Fruit fly (Drosophila melanogaster) whole organism, adult: ENCODE results near the gene Pak3.

Experiments used
- CG11617 ChIP-seq: fragments of 200-800 bp; sonication (Bioruptor generic); optimal IDR thresholded peaks from 2 replicates; lab custom pipeline; 2017; ENCODE audit warnings: mild to moderate bottlenecking, missing biosample characterization, missing genetic modification reagents, missing genetic modification characterization
- CG12768 ChIP-seq: fragments of 200-800 bp; sonication (Bioruptor generic); optimal IDR thresholded peaks from 2 replicates; lab custom pipeline; 2017; ENCODE audit warnings: missing biosample characterization, missing genetic modification characterization, mild to moderate bottlenecking, moderate library complexity, missing genetic modification reagents
- CG14711 ChIP-seq: fragments of 200-800 bp; sonication (Bioruptor generic); optimal IDR thresholded peaks from 2 replicates; lab custom pipeline; 2018; ENCODE audit warnings: missing biosample characterization, mild to moderate bottlenecking, missing genetic modification characterization, moderate library complexity
- CG1620 ChIP-seq: fragments of 200-800 bp; sonication (Bioruptor generic); optimal IDR thresholded peaks from 2 replicates; lab custom pipeline; 2016; ENCODE audit warnings: missing biosample characterization, missing genetic modification characterization
- CG33017 ChIP-seq: fragments of 200-800 bp; sonication (Bioruptor generic); optimal IDR thresholded peaks from 2 replicates; lab custom pipeline; 2018; ENCODE audit warnings: missing biosample characterization, mild to moderate bottlenecking, missing genetic modification characterization, moderate library complexity
- CG5204 ChIP-seq: fragments of 200-800 bp; sonication (Bioruptor generic); optimal IDR thresholded peaks from 2 replicates; lab custom pipeline; 2016; ENCODE audit warnings: missing biosample characterization, missing genetic modification characterization
- CG7045 ChIP-seq: fragments of 200-800 bp; sonication (Bioruptor generic); optimal IDR thresholded peaks from 2 replicates; lab custom pipeline; 2017; ENCODE audit warnings: missing biosample characterization, mild to moderate bottlenecking, missing genetic modification characterization
- CG7101 ChIP-seq: fragments of 200-800 bp; sonication (Bioruptor generic); optimal IDR thresholded peaks from 2 replicates; lab custom pipeline; 2018; ENCODE audit warnings: missing biosample characterization, mild to moderate bottlenecking, missing genetic modification characterization, moderate library complexity
- Clk ChIP-seq: fragments of 200-800 bp; sonication (Bioruptor generic); optimal IDR thresholded peaks from 2 replicates; lab custom pipeline; 2017; ENCODE audit warnings: missing biosample characterization, missing genetic modification characterization
- Crg-1 ChIP-seq: fragments of 200-800 bp; sonication (Bioruptor generic); optimal IDR thresholded peaks from 2 replicates; lab custom pipeline; 2016; ENCODE audit warnings: missing biosample characterization, missing genetic modification characterization
- Hr96 ChIP-seq: fragments of 200-800 bp; sonication (Bioruptor generic); optimal IDR thresholded peaks from 2 replicates; lab custom pipeline; 2016; ENCODE audit warnings: missing biosample characterization, missing genetic modification characterization
- Mnt ChIP-seq: fragments of 200-800 bp; sonication (Bioruptor generic); optimal IDR thresholded peaks from 2 replicates; lab custom pipeline; 2016; ENCODE audit warnings: missing biosample characterization, mild to moderate bottlenecking, missing genetic modification characterization
- bab1 ChIP-seq: fragments of 200-800 bp; sonication (Bioruptor generic); optimal IDR thresholded peaks from 3 replicates; lab custom pipeline; 2019; ENCODE audit warnings: missing biosample characterization, mild to moderate bottlenecking, missing genetic modification characterization, moderate library complexity
- cic ChIP-seq: fragments of 200-800 bp; sonication (Bioruptor generic); optimal IDR thresholded peaks from 2 replicates; lab custom pipeline; 2017; ENCODE audit warnings: missing biosample characterization, mild to moderate bottlenecking, missing genetic modification characterization, moderate library complexity
- cnc ChIP-seq, 2 experiments: fragments of >200 bp; optimal IDR thresholded peaks; 2 replicates each; lab custom pipeline; 2017
- kay ChIP-seq: fragments of 200-800 bp; sonication (Bioruptor generic); peaks from one replicate; lab custom pipeline; 2016; ENCODE audit warnings: missing biosample characterization, missing genetic modification characterization, borderline replicate concordance
- ovo ChIP-seq: fragments of 200-800 bp; sonication (Bioruptor generic); optimal IDR thresholded peaks from 2 replicates; lab custom pipeline; 2016; ENCODE audit warnings: missing biosample characterization, missing genetic modification characterization
- pad ChIP-seq: fragments of 200-800 bp; sonication (Bioruptor generic); optimal IDR thresholded peaks from 3 replicates; lab custom pipeline; 2017; ENCODE audit warnings: missing biosample characterization, missing genetic modification characterization, mild to moderate bottlenecking, moderate library complexity, missing genetic modification reagents
- tj ChIP-seq: fragments of 200-800 bp; sonication (Bioruptor generic); optimal IDR thresholded peaks from 3 replicates; lab custom pipeline; 2017; ENCODE audit warnings: missing biosample characterization, mild to moderate bottlenecking, missing genetic modification characterization, moderate library complexity
- toe ChIP-seq: fragments of 200-800 bp; sonication (Bioruptor generic); optimal IDR thresholded peaks from 2 replicates; lab custom pipeline; 2016; ENCODE audit warnings: missing biosample characterization, missing genetic modification characterization

The Pak3 gene

DNA sequence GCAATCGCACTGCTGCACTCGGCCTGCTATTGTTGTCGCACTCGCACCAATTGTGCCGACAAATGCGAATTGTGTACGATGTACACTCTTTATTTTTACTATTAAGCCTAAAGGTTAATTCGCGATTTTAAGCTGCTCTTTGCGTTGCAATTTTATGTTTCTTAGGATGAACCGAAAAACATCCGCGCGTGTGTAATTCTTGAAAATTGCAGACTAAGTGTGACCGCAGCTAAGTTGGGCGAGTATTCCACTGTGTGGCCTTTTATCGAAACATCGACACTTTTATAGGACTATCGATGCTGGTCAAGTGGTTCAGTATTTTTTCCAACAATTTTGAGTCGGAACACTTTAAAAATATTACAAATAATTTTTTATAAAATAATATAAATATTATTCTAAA lies at the start of gene Pak3:
TSS of gene Pak3 (minus strand) at position 225 of the 400 bp plus-strand sequence.
- TF ChIP-seq bab1 (GFP tag; lab: Kevin White, UChicago) (peak; percentile 66), cnc (optimal IDR thresholded peaks at IDR 0.05; lab: Kevin White, UChicago) (no peak), kay (peak; percentile 44), CG14711 (tag; lab: Kevin White, UChicago) (peak; percentile 18), CG1620 (GFP tag; lab: Kevin White, UChicago) (peak; percentile 9), Mnt (GFP tag; lab: Kevin White, UChicago) (no peak), CG7101 (tag; lab: Kevin White, UChicago) (peak; percentile 22), pad (GFP tag; lab: Kevin White, UChicago) (no peak), toe (GFP tag; lab: Kevin White, UChicago) (no peak), Hr96 (GFP tag; lab: Kevin White, UChicago) (no peak), CG33017 (tag; lab: Kevin White, UChicago) (peak; percentile 9), CG12768 (GFP tag; lab: Kevin White, UChicago) (no peak), Crg-1 (no peak)

DNA sequence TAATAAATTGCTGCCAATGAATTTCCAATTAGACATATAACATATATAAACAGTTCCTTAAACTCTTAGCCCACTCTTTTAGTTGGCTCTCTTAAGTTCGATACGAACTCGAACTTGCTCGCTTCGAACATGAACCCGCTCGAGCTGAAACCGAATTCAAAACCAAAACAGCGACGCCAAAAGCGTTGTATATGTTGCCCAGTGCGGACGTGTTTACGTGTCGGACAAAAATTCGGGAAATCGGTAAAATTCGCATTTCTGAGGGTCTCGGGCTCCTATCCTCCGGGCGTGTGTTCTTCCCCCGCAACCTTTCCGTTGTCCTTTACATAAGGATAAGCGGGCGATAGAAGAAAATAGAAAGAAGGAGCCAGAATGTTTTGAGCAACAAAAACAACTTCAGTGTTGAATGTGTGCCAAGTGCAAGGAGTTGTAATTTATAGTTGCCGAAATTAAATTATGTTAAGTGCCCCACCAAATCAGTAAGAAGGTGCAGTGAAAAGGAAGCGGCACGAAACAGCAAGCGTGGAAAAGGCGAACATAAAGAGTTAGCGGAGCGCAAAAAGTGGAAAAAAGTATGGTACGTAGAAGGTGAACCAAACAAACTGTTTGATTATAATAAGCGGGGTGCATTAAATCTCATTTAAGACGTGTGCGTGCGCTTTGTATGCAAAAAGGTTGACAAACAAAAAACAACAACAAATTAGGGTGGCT lies 49.1 kb upstream of the Pak3 start, which contains the start of gene CG42342:
TSS of gene CG42342 (plus strand) at position 176 of the 711 bp plus-strand sequence.
- no peak for TF ChIP-seq Mnt (GFP tag; lab: Kevin White, UChicago)
- TF ChIP-seq tj (GFP tag; lab: Kevin White, UChicago) = no peak
- no peak for TF ChIP-seq CG7045 (GFP tag; lab: Kevin White, UChicago)
- no peak for TF ChIP-seq CG14711 (tag; lab: Kevin White, UChicago)
- TF ChIP-seq pad (GFP tag; lab: Kevin White, UChicago) = no peak
- no peak for TF ChIP-seq kay
- TF ChIP-seq CG7101 (tag; lab: Kevin White, UChicago) = no peak
- TF ChIP-seq CG12768 (GFP tag; lab: Kevin White, UChicago) = no peak
- TF ChIP-seq Hr96 (GFP tag; lab: Kevin White, UChicago) = no peak
- TF ChIP-seq CG1620 (GFP tag; lab: Kevin White, UChicago) = no peak
- no peak for TF ChIP-seq Crg-1
- no peak for TF ChIP-seq cnc (optimal IDR thresholded peaks at IDR 0.05; lab: Kevin White, UChicago)
- TF ChIP-seq cic (GFP tag; lab: Kevin White, UChicago) = no peak
- no peak for TF ChIP-seq Clk (GFP tag; lab: Kevin White, UChicago)
- no peak for TF ChIP-seq ovo (GFP tag; lab: Kevin White, UChicago)
- no peak for TF ChIP-seq CG11617 (GFP tag; lab: Kevin White, UChicago)
- no peak for TF ChIP-seq CG5204 (GFP tag; lab: Kevin White, UChicago)
- TF ChIP-seq bab1 (GFP tag; lab: Kevin White, UChicago) = no peak
- no peak for TF ChIP-seq toe (GFP tag; lab: Kevin White, UChicago)
- TF ChIP-seq CG33017 (tag; lab: Kevin White, UChicago) = no peak

DNA sequence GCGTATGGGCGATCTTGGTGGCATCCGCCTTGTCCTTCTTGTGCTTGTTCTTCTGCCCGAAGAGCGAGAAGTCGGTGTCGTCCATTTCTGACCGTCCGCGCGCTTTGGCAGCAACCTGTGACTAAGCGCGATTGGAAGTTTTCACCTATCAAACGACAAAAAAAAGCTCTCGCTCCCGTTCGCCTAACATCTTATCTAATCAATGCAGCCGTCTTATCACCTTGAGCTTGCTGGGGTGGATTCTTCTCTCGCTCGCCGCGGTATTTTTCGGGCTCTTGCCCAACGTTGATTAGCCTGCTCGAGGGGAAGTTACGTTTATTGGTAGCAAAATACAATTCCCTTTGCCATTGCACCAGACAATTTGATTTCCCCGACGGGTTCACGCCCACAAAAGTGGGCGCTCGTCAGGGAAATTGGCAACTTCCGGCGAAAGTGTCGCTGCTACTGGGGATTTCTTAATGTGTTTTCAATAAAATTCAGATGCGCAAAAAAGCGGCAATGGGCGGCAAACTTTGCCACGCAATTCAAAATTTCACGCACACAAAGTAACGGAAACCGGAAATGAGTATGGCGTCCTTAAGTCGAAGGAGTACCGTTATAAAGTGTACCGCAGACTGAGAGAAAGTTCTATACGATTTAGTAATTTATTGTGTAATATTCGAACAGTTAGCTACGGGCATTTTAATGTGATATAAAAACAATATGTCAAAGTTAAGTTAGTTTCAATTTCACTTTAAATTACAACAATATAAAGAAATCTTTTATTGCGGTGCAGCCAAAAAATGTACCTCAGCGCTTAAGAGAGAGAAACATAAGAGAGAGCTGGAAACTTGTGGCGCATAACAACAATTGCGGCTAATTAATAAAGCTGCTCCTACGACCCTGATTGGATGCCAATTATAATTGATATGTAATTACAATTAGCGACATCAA lies 47.6 kb upstream of the Pak3 start, which contains the start of gene Decay:
TSS of gene Decay (minus strand) at position 132 of the 933 bp plus-strand sequence.
- TF ChIP-seq CG7045 (GFP tag; lab: Kevin White, UChicago) (no peak), CG7101 (tag; lab: Kevin White, UChicago) (no peak), CG11617 (GFP tag; lab: Kevin White, UChicago) (peak; percentile 33), toe (GFP tag; lab: Kevin White, UChicago) (no peak), cnc (optimal IDR thresholded peaks at IDR 0.05; lab: Kevin White, UChicago) (no peak), CG5204 (GFP tag; lab: Kevin White, UChicago) (no peak), CG12768 (GFP tag; lab: Kevin White, UChicago) (no peak), Mnt (GFP tag; lab: Kevin White, UChicago) (no peak), CG14711 (tag; lab: Kevin White, UChicago) (no peak), kay (peak; percentile 53), CG1620 (GFP tag; lab: Kevin White, UChicago) (no peak), Crg-1 (no peak), bab1 (GFP tag; lab: Kevin White, UChicago) (no peak), tj (GFP tag; lab: Kevin White, UChicago) (no peak), ovo (GFP tag; lab: Kevin White, UChicago) (no peak), pad (GFP tag; lab: Kevin White, UChicago) (peak; percentile 94), CG33017 (tag; lab: Kevin White, UChicago) (no peak), cic (GFP tag; lab: Kevin White, UChicago) (no peak), Clk (GFP tag; lab: Kevin White, UChicago) (no peak), Hr96 (GFP tag; lab: Kevin White, UChicago) (peak; percentile 26)

DNA sequence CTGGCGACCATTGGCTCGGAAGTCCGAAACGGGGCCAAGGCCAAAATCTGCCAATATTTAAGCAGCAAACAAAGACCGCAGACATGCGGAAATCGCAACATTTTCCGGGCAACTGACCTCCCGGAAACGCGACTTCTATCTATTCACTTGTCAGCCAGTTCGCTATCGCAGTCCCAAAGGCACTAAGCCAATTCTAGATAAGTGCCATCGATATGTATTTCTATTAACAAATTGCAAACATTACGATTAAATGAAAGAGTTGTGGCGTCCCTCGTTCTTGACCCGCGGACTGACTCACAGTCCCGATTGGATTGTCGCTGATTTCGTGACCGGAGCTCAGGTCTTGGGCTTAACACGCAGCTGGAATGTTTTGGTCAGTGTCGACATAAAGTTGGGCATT lies 45.2 kb upstream of the Pak3 start, which contains the start of gene Gr89a:
TSS of gene Gr89a (minus strand) at position 101 of the 400 bp plus-strand sequence.
- TF ChIP-seq Hr96 (GFP tag; lab: Kevin White, UChicago) = no peak
- no peak for TF ChIP-seq cic (GFP tag; lab: Kevin White, UChicago)
- TF ChIP-seq CG5204 (GFP tag; lab: Kevin White, UChicago) = no peak
- no peak for TF ChIP-seq kay
- TF ChIP-seq CG7101 (tag; lab: Kevin White, UChicago) = no peak
- TF ChIP-seq Crg-1 = no peak
- no peak for TF ChIP-seq Clk (GFP tag; lab: Kevin White, UChicago)
- no peak for TF ChIP-seq ovo (GFP tag; lab: Kevin White, UChicago)
- TF ChIP-seq cnc (optimal IDR thresholded peaks at IDR 0.05; lab: Kevin White, UChicago) = no peak
- no peak for TF ChIP-seq CG14711 (tag; lab: Kevin White, UChicago)
- TF ChIP-seq toe (GFP tag; lab: Kevin White, UChicago) = no peak
- no peak for TF ChIP-seq Mnt (GFP tag; lab: Kevin White, UChicago)
- TF ChIP-seq CG12768 (GFP tag; lab: Kevin White, UChicago) = no peak
- no peak for TF ChIP-seq CG7045 (GFP tag; lab: Kevin White, UChicago)
